Fruit fly (Drosophila melanogaster): Measurements from ENCODE around the gene Cftr.
A peak's percentile ranks its signal among the peaks of the same experiment; 100 is the strongest.

The Cftr gene

dm6 chr3R:24574123-24574522 lies 30.4 kb upstream of the Cftr start (continued):
- TF ChIP-seq phol (tag; optimal IDR thresholded peaks at IDR 0.05): peak; percentile 47
- no peak for TF ChIP-seq pita (GFP tag; optimal IDR thresholded peaks at IDR 0.05)
- no peak for TF ChIP-seq CG10462 (GFP tag; optimal IDR thresholded peaks at IDR 0.05)
- TF ChIP-seq Dp (GFP tag; optimal IDR thresholded peaks at IDR 0.05): no peak
- TF ChIP-seq CG13424 (tag; optimal IDR thresholded peaks at IDR 0.05): peak; percentile 70
- TF ChIP-seq sug (tag; optimal IDR thresholded peaks at IDR 0.05): peak; percentile 63
- TF ChIP-seq CG32532 (GFP tag; IDR thresholded peaks at IDR 0.05): peak; percentile 52; the same call in 1 of the 2 replicates
- TF ChIP-seq dan (GFP tag; IDR thresholded peaks at IDR 0.05): no peak
- TF ChIP-seq CG6813 (GFP tag; optimal IDR thresholded peaks at IDR 0.05): peak; percentile 57
- TF ChIP-seq Atf6 (GFP tag; IDR thresholded peaks at IDR 0.05): peak; percentile 69
- TF ChIP-seq slou (GFP tag; optimal IDR thresholded peaks at IDR 0.05): peak; percentile 4
- TF ChIP-seq CG15514 (GFP tag; optimal IDR thresholded peaks at IDR 0.05): peak; percentile 34
- no peak for TF ChIP-seq CG5180 (GFP tag; optimal IDR thresholded peaks at IDR 0.05)
- no peak for TF ChIP-seq Six4 (GFP tag; optimal IDR thresholded peaks at IDR 0.05)
- no peak for TF ChIP-seq CG11247 (GFP tag; IDR thresholded peaks at IDR 0.05)
- no peak for TF ChIP-seq CG30020 (tag; optimal IDR thresholded peaks at IDR 0.05)
- peak in 1 of 2 experiments; percentile 43 for TF ChIP-seq eve (GFP tag; optimal IDR thresholded peaks at IDR 0.05)
- TF ChIP-seq CG30403 (GFP tag; optimal IDR thresholded peaks at IDR 0.05): peak; percentile 55
- TF ChIP-seq Kr (GFP tag; optimal IDR thresholded peaks at IDR 0.05): no peak
- no peak for TF ChIP-seq oc (tag; optimal IDR thresholded peaks at IDR 0.05)
- TF ChIP-seq Ets97D (GFP tag; optimal IDR thresholded peaks at IDR 0.05): no peak
- TF ChIP-seq B-H1 (GFP tag; IDR thresholded peaks at IDR 0.05): no peak
- no peak for TF ChIP-seq aop (GFP tag; IDR thresholded peaks at IDR 0.05)
- TF ChIP-seq CG6254 (GFP tag; optimal IDR thresholded peaks at IDR 0.05): no peak
- TF ChIP-seq CG10267 (tag; optimal IDR thresholded peaks at IDR 0.05): peak; percentile 51
- TF ChIP-seq CG9215 (GFP tag; IDR thresholded peaks at IDR 0.05): no peak; the same call in 1 of the 2 replicates
- no peak for TF ChIP-seq ase (GFP tag; IDR thresholded peaks at IDR 0.05)
- no peak for TF ChIP-seq Myb (GFP tag; optimal IDR thresholded peaks at IDR 0.05)
- TF ChIP-seq CG10979 (tag; optimal IDR thresholded peaks at IDR 0.05): peak; percentile 29
- TF ChIP-seq CG16815 (GFP tag; optimal IDR thresholded peaks at IDR 0.05): peak; percentile 22
- no peak for TF ChIP-seq dati (GFP tag; IDR thresholded peaks at IDR 0.05)
- no peak for TF ChIP-seq H15 (GFP tag; IDR thresholded peaks at IDR 0.05)
- no peak for TF ChIP-seq ems (GFP tag; optimal IDR thresholded peaks at IDR 0.05)
- no peak for TF ChIP-seq eyg (GFP tag; optimal IDR thresholded peaks at IDR 0.05)
- TF ChIP-seq Dip2 (GFP tag; IDR thresholded peaks at IDR 0.05): no peak
- no peak for TF ChIP-seq ro (GFP tag; IDR thresholded peaks at IDR 0.05)
- TF ChIP-seq bowl (GFP tag; IDR thresholded peaks at IDR 0.05): no peak
- no peak for TF ChIP-seq schlank (tag; optimal IDR thresholded peaks at IDR 0.05)
- TF ChIP-seq CHES-1-like (GFP tag; optimal IDR thresholded peaks at IDR 0.05): no peak
- no peak for TF ChIP-seq HLH3B (GFP tag; IDR thresholded peaks at IDR 0.05)
- TF ChIP-seq CG12942 (GFP tag; optimal IDR thresholded peaks at IDR 0.05): no peak
- TF ChIP-seq CG32772 (GFP tag; IDR thresholded peaks at IDR 0.05): no peak
- no peak for TF ChIP-seq Max (GFP tag; optimal IDR thresholded peaks at IDR 0.05)
- TF ChIP-seq C15 (GFP tag; IDR thresholded peaks at IDR 0.05): no peak
- TF ChIP-seq CG1603 (tag; optimal IDR thresholded peaks at IDR 0.05): no peak
- peak; percentile 20 for TF ChIP-seq ind (GFP tag; optimal IDR thresholded peaks at IDR 0.05)
- TF ChIP-seq CG16863 (GFP tag; optimal IDR thresholded peaks at IDR 0.05): no peak
- TF ChIP-seq HHEX (GFP tag; optimal IDR thresholded peaks at IDR 0.05): peak; percentile 39
- no peak for TF ChIP-seq kni (GFP tag; optimal IDR thresholded peaks at IDR 0.05)
- TF ChIP-seq CG14860 (GFP tag; IDR thresholded peaks at IDR 0.05; ENCODE audit: partially characterized antibody): no peak
- peak; percentile 20 for TF ChIP-seq CG14710 (tag; optimal IDR thresholded peaks at IDR 0.05)
- no peak for TF ChIP-seq onecut (GFP tag; IDR thresholded peaks at IDR 0.05)
